Worm (Caenorhabditis elegans) whole organism, young adult: ENCODE results near the gene lgc-23.

Experiments used
- T26A5.8 ChIP-seq: sonication (generic microtip); optimal IDR thresholded peaks from 2 replicates; lab custom pipeline; 2016; ENCODE audit warnings: missing genetic modification characterization, missing compliant biosample characterization
- Y53F4B.3 ChIP-seq: fragments of 200-800 bp; sonication (Bioruptor generic); IDR thresholded peaks from 2 replicates; pipeline ENCODE4 v1.3.6; 2022; ENCODE audit warnings: missing genetic modification reagents, missing genetic modification characterization, missing compliant biosample characterization
- ama-1 ChIP-seq, 3 experiments: fragments of 150-350 bp in 1 of 3; sonication (generic microtip) in 2 of 3; optimal IDR thresholded peaks; 2 replicates each; lab custom pipeline; 2014 to 2018; ENCODE audit warnings: missing biosample characterization in 2 of 3, missing genetic modification characterization in 2 of 3, missing genetic modification reagents in 2 of 3
- dpl-1 ChIP-seq: fragments of 150-350 bp; optimal IDR thresholded peaks from 2 replicates; lab custom pipeline; 2014; ENCODE audit warnings: missing biosample characterization, missing genetic modification reagents, missing genetic modification characterization
- him-1 ChIP-seq: sonication (generic microtip); optimal IDR thresholded peaks from 2 replicates; lab custom pipeline; 2016; ENCODE audit warnings: missing genotype, missing genetic modification reagents, missing genetic modification characterization, missing compliant biosample characterization
- hsf-1 ChIP-seq: fragments of 200-800 bp; sonication (Bioruptor generic); IDR thresholded peaks from 2 replicates; pipeline ENCODE4 v1.3.6; 2022; ENCODE audit warnings: missing genetic modification reagents, missing genetic modification characterization, missing compliant biosample characterization
- lag-1 ChIP-seq: fragments of 200-800 bp; sonication (Bioruptor generic); IDR thresholded peaks from 2 replicates; pipeline ENCODE4 v1.3.6; 2022; ENCODE audit warnings: missing genetic modification reagents, missing genetic modification characterization, missing compliant biosample characterization
- let-526 ChIP-seq: fragments of 200-800 bp; sonication (Bioruptor generic); IDR thresholded peaks from 2 replicates; pipeline ENCODE4 v1.3.6; 2022; ENCODE audit warnings: missing genetic modification reagents, missing genetic modification characterization, missing compliant biosample characterization
- lsy-27 ChIP-seq: sonication (generic microtip); optimal IDR thresholded peaks from 2 replicates; lab custom pipeline; 2017; ENCODE audit warnings: missing genetic modification characterization, mild to moderate bottlenecking, missing compliant biosample characterization, antibody characterized with exemption, missing genotype, borderline replicate concordance; ENCODE audit not compliant: insufficient read depth
- mxl-1 ChIP-seq: sonication (generic microtip); optimal IDR thresholded peaks from 2 replicates; lab custom pipeline; 2016; ENCODE audit warnings: missing genetic modification characterization, missing compliant biosample characterization
- snpc-4 ChIP-seq, 5 experiments: fragments of 150-350 bp in 1 of 5; sonication (generic microtip) in 4 of 5; optimal IDR thresholded peaks; 2 replicates each; lab custom pipeline; 2014 to 2018; ENCODE audit warnings: missing genetic modification characterization in 5 of 5, missing biosample characterization in 3 of 5, antibody characterized with exemption in 2 of 5, mild to moderate bottlenecking in 2 of 5, missing compliant biosample characterization in 2 of 5, missing genotype in 2 of 5, moderate library complexity in 2 of 5, missing genetic modification reagents in 1 of 5
- somi-1 ChIP-seq: fragments of 200-800 bp; sonication (Bioruptor generic); optimal IDR thresholded peaks from 2 replicates; lab custom pipeline; 2018; ENCODE audit warnings: mild to moderate bottlenecking, missing genetic modification characterization, missing compliant biosample characterization
- tbp1 ChIP-seq: fragments of 200-800 bp; sonication (Bioruptor generic); optimal IDR thresholded peaks from 2 replicates; lab custom pipeline; 2018; ENCODE audit warnings: mild to moderate bottlenecking, missing genetic modification characterization, missing compliant biosample characterization
- tlf-1 ChIP-seq: fragments of 200-800 bp; sonication (Bioruptor generic); optimal IDR thresholded peaks from 2 replicates; lab custom pipeline; 2018; ENCODE audit warnings: mild to moderate bottlenecking, missing genetic modification characterization, missing compliant biosample characterization

ce11 chrX:12064908-12065307 lies at the start of gene lgc-23:
- TF ChIP-seq tbp1 (GFP tag; lab: Kevin White, UChicago) (no peak), tlf-1 (GFP tag; lab: Kevin White, UChicago) (no peak), mxl-1 (tag; lab: Kevin White, UChicago) (no peak), him-1 (no peak), let-526 (no peak), hsf-1 (GFP tag; lab: Robert Waterston, UW) (no peak), lag-1 (GFP tag; lab: Robert Waterston, UW) (no peak), T26A5.8 (tag; lab: Kevin White, UChicago) (no peak), snpc-4 (GFP tag; optimal IDR thresholded peaks at IDR 0.05; lab: Kevin White, UChicago) (no peak), snpc-4 (tag; optimal IDR thresholded peaks at IDR 0.05; lab: Kevin White, UChicago) (no peak), Y53F4B.3 (no peak), ama-1 (optimal IDR thresholded peaks at IDR 0.05; lab: Kevin White, UChicago) (no peak), ama-1 (GFP tag; optimal IDR thresholded peaks at IDR 0.05; lab: Kevin White, UChicago) (no peak), somi-1 (no peak), dpl-1 (GFP tag; lab: Kevin White, UChicago) (no peak), lsy-27 (tag; lab: Kevin White, UChicago) (no peak)
